Worm (Caenorhabditis elegans) whole organism, young adult: Measurements from ENCODE around the gene C42D8.1.
A peak's percentile ranks its signal among the peaks of the same experiment; 100 is the strongest.

Experiments used
- B0035.1 ChIP-seq: sonication (generic microtip); optimal IDR thresholded peaks from 2 replicates; lab custom pipeline; 2016; ENCODE audit warnings: missing genetic modification characterization, mild to moderate bottlenecking, missing compliant biosample characterization, missing genotype, missing genetic modification reagents
- B0261.1 ChIP-seq: sonication (generic microtip); optimal IDR thresholded peaks from 2 replicates; lab custom pipeline; 2016; ENCODE audit warnings: mild to moderate bottlenecking, missing genetic modification characterization, moderate library complexity, missing compliant biosample characterization
- C17E4.6 ChIP-seq: fragments of 200-800 bp; sonication (Bioruptor generic); IDR thresholded peaks from 2 replicates; pipeline ENCODE4 v1.3.6; 2022; ENCODE audit warnings: missing genetic modification reagents, missing genetic modification characterization, missing compliant biosample characterization
- D2030.7 ChIP-seq: fragments of 200-800 bp; sonication (Bioruptor generic); IDR thresholded peaks from 2 replicates; pipeline ENCODE4 v1.3.6; 2022; ENCODE audit warnings: missing genetic modification reagents, missing genetic modification characterization, missing compliant biosample characterization
- F10E7.11 ChIP-seq: sonication (generic microtip); optimal IDR thresholded peaks from 2 replicates; lab custom pipeline; 2017; ENCODE audit warnings: mild to moderate bottlenecking, missing genetic modification characterization, moderate library complexity, missing compliant biosample characterization
- F33H1.4 ChIP-seq: fragments of 200-800 bp; sonication (Bioruptor generic); IDR thresholded peaks from 2 replicates; pipeline ENCODE4 v1.3.6; 2022; ENCODE audit warnings: missing genetic modification reagents, missing genetic modification characterization, missing compliant biosample characterization
- F39B2.1 ChIP-seq: fragments of 200-800 bp; sonication (Bioruptor generic); IDR thresholded peaks from 2 replicates; pipeline ENCODE4 v1.3.6; 2022; ENCODE audit warnings: missing genetic modification reagents, missing genetic modification characterization, missing compliant biosample characterization
- K12H6.12 ChIP-seq: fragments of 200-800 bp; sonication (Bioruptor generic); optimal IDR thresholded peaks from 2 replicates; lab custom pipeline; 2018; ENCODE audit warnings: mild to moderate bottlenecking, missing genetic modification characterization, missing compliant biosample characterization
- T07F8.4 ChIP-seq: sonication (generic microtip); optimal IDR thresholded peaks from 2 replicates; lab custom pipeline; 2016; ENCODE audit warnings: mild to moderate bottlenecking, missing genetic modification characterization, moderate library complexity, missing compliant biosample characterization
- Y56A3A.18 ChIP-seq: fragments of 200-800 bp; sonication (Bioruptor generic); IDR thresholded peaks from 2 replicates; pipeline ENCODE4 v1.3.6; 2022; ENCODE audit warnings: missing genetic modification reagents, missing genetic modification characterization, missing compliant biosample characterization
- Y95B8A.8 ChIP-seq: fragments of 200-800 bp; sonication (Bioruptor generic); IDR thresholded peaks from 2 replicates; pipeline ENCODE4 v1.3.6; 2022; ENCODE audit warnings: missing genetic modification reagents, missing genetic modification characterization, missing compliant biosample characterization
- akir-1 ChIP-seq: fragments of 200-800 bp; sonication (Bioruptor generic); optimal IDR thresholded peaks from 2 replicates; lab custom pipeline; 2018; ENCODE audit warnings: mild to moderate bottlenecking, missing genetic modification characterization, moderate library complexity, missing compliant biosample characterization
- attf-3 ChIP-seq: fragments of 200-800 bp; sonication (Bioruptor generic); conservative IDR thresholded peaks from 2 replicates; pipeline ENCODE4 v1.3.6; 2022; ENCODE audit warnings: missing genetic modification reagents, missing genetic modification characterization, missing compliant biosample characterization
- attf-6 ChIP-seq: fragments of 200-800 bp; sonication (Bioruptor generic); IDR thresholded peaks from 2 replicates; pipeline ENCODE4 v1.3.6; 2022; ENCODE audit warnings: missing genetic modification reagents, missing genetic modification characterization, missing compliant biosample characterization
- bed-1 ChIP-seq: fragments of 200-800 bp; sonication (Bioruptor generic); IDR thresholded peaks from 2 replicates; pipeline ENCODE4 v1.3.6; 2022; ENCODE audit warnings: missing genetic modification reagents, missing genetic modification characterization, missing compliant biosample characterization
- ccch-3 ChIP-seq: fragments of 200-800 bp; sonication (Bioruptor generic); optimal IDR thresholded peaks from 2 replicates; lab custom pipeline; 2018; ENCODE audit warnings: mild to moderate bottlenecking, missing genetic modification characterization, missing compliant biosample characterization
- ceh-100 ChIP-seq: fragments of 200-800 bp; sonication (Bioruptor generic); IDR thresholded peaks from 2 replicates; pipeline ENCODE4 v1.3.6; 2022; ENCODE audit warnings: missing genetic modification reagents, missing genetic modification characterization, missing compliant biosample characterization
- ceh-27 ChIP-seq: fragments of 200-800 bp; sonication (Bioruptor generic); optimal IDR thresholded peaks from 2 replicates; lab custom pipeline; 2018; ENCODE audit warnings: mild to moderate bottlenecking, missing genetic modification characterization, moderate library complexity, missing compliant biosample characterization
- ets-4 ChIP-seq: fragments of 200-800 bp; sonication (Bioruptor generic); optimal IDR thresholded peaks from 2 replicates; lab custom pipeline; 2018; ENCODE audit warnings: mild to moderate bottlenecking, missing genetic modification characterization, missing compliant biosample characterization
- hlh-12 ChIP-seq: sonication (generic microtip); optimal IDR thresholded peaks from 2 replicates; lab custom pipeline; 2016; ENCODE audit warnings: missing genetic modification characterization, missing compliant biosample characterization
- hrde-1 ChIP-seq: sonication (generic microtip); optimal IDR thresholded peaks from 2 replicates; lab custom pipeline; 2016; ENCODE audit warnings: missing genetic modification characterization, mild to moderate bottlenecking, missing compliant biosample characterization, moderate library complexity, missing genotype, missing genetic modification reagents, borderline replicate concordance
- let-526 ChIP-seq: fragments of 200-800 bp; sonication (Bioruptor generic); IDR thresholded peaks from 2 replicates; pipeline ENCODE4 v1.3.6; 2022; ENCODE audit warnings: missing genetic modification reagents, missing genetic modification characterization, missing compliant biosample characterization
- lin-26 ChIP-seq: fragments of 200-800 bp; sonication (Bioruptor generic); IDR thresholded peaks from 2 replicates; pipeline ENCODE4 v1.3.6; 2022; ENCODE audit warnings: missing genetic modification reagents, missing genetic modification characterization, missing compliant biosample characterization
- lin-54 ChIP-seq: fragments of 200-800 bp; sonication (Bioruptor generic); optimal IDR thresholded peaks from 2 replicates; lab custom pipeline; 2018; ENCODE audit warnings: mild to moderate bottlenecking, missing genetic modification characterization, missing compliant biosample characterization
- lsl-1 ChIP-seq: fragments of 200-800 bp; sonication (Bioruptor generic); optimal IDR thresholded peaks from 2 replicates; lab custom pipeline; 2018; ENCODE audit warnings: mild to moderate bottlenecking, missing genetic modification characterization, moderate library complexity, missing compliant biosample characterization
- madf-3 ChIP-seq: fragments of 200-800 bp; sonication (Bioruptor generic); IDR thresholded peaks from 2 replicates; pipeline ENCODE4 v1.3.6; 2022; ENCODE audit warnings: missing genetic modification reagents, missing genetic modification characterization, missing compliant biosample characterization
- mel-28 ChIP-seq: sonication (generic microtip); optimal IDR thresholded peaks from 2 replicates; lab custom pipeline; 2016; ENCODE audit warnings: borderline replicate concordance, mild to moderate bottlenecking, missing genetic modification characterization, missing compliant biosample characterization
- nhr-120 ChIP-seq: fragments of 200-800 bp; sonication (Bioruptor generic); IDR thresholded peaks from 2 replicates; pipeline ENCODE4 v1.3.6; 2022; ENCODE audit warnings: missing genetic modification characterization, missing compliant biosample characterization
- sdz-38 ChIP-seq: sonication (generic microtip); optimal IDR thresholded peaks from 2 replicates; lab custom pipeline; 2016; ENCODE audit warnings: missing genotype, missing genetic modification characterization, missing compliant biosample characterization
- snpc-1.1 ChIP-seq: sonication (generic microtip); optimal IDR thresholded peaks from 2 replicates; lab custom pipeline; 2017; ENCODE audit warnings: missing genetic modification characterization, mild to moderate bottlenecking, missing compliant biosample characterization, antibody characterized with exemption, moderate library complexity, missing genotype, missing genetic modification reagents; ENCODE audit not compliant: insufficient read depth
- sptf-2 ChIP-seq: fragments of 200-800 bp; sonication (Bioruptor generic); optimal IDR thresholded peaks from 2 replicates; lab custom pipeline; 2018; ENCODE audit warnings: mild to moderate bottlenecking, missing genetic modification characterization, missing compliant biosample characterization
- ztf-22 ChIP-seq: fragments of 200-800 bp; sonication (Bioruptor generic); optimal IDR thresholded peaks from 2 replicates; lab custom pipeline; 2018; ENCODE audit warnings: mild to moderate bottlenecking, missing genetic modification characterization, moderate library complexity, missing compliant biosample characterization
- ztf-28 ChIP-seq: fragments of 200-800 bp; sonication (Bioruptor generic); IDR thresholded peaks from 2 replicates; pipeline ENCODE4 v1.3.6; 2022; ENCODE audit warnings: missing genetic modification reagents, missing genetic modification characterization, missing compliant biosample characterization

Gene C42D8.1

DNA sequence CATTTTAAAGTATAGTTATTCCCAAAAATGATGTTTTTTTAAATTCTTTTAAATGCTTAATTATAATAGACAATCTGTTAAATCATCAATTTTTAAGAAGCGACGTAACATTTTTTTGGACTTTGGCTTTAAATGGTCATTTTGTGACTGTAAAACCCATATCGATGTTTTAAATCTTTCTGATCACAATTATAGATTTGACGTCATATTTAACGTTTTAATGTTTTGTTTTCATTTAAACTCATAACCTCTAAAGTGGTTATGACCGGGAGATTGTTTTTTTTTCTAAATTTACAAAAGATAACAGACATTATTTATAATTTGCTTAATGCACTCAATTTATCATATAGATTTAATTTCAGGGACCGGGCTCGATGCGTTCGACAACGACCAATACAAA lies 2.6 kb downstream of the C42D8.1 start:
- TF ChIP-seq ztf-22 (no peak), let-526 (GFP tag; lab: Robert Waterston, UW) (no peak), T07F8.4 (tag; lab: Kevin White, UChicago) (no peak), B0261.1 (tag; lab: Kevin White, UChicago) (no peak), attf-6 (GFP tag; lab: Robert Waterston, UW) (no peak), bed-1 (no peak), nhr-120 (GFP tag; lab: Robert Waterston, UW) (no peak), hlh-12 (tag; lab: Kevin White, UChicago) (no peak), K12H6.12 (tag; lab: Kevin White, UChicago) (no peak), D2030.7 (GFP tag; lab: Robert Waterston, UW) (no peak), hrde-1 (no peak), ceh-100 (no peak), lin-26 (GFP tag; lab: Robert Waterston, UW) (no peak)

DNA sequence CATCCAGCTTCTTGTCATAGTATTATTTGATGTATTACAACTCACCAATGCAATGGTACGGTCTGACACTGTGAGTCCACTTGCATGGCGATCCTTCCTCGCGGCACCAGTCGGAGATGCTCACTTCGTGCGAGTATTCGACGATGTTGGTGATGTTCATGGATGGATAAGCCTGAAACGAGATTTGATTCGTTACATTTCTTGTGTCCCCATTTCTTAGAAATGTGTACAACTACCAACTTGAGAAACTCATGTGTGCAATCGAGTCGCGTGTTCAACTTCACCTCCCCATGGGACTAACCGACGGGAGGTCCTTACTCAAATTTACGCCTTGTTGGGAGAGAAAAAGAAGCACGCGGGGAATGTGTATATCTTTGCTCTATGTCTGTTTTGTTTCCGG lies 6.2 kb downstream of the C42D8.1 start:
- TF ChIP-seq ztf-28 (GFP tag; lab: Robert Waterston, UW) (no peak), lin-54 (GFP tag; lab: Kevin White, UChicago) (no peak), sdz-38 (tag; lab: Kevin White, UChicago) (no peak), snpc-1.1 (tag; lab: Kevin White, UChicago) (no peak), Y56A3A.18 (GFP tag; lab: Robert Waterston, UW) (no peak), Y95B8A.8 (GFP tag; lab: Robert Waterston, UW) (no peak), ccch-3 (GFP tag; lab: Kevin White, UChicago) (no peak), B0261.1 (tag; lab: Kevin White, UChicago) (no peak), C17E4.6 (GFP tag; lab: Robert Waterston, UW) (no peak), sptf-2 (GFP tag; lab: Kevin White, UChicago) (no peak), F33H1.4 (GFP tag; lab: Robert Waterston, UW) (no peak), let-526 (GFP tag; lab: Robert Waterston, UW) (no peak), F39B2.1 (GFP tag; lab: Robert Waterston, UW) (no peak), lsl-1 (GFP tag; lab: Kevin White, UChicago) (no peak), mel-28 (tag; lab: Kevin White, UChicago) (no peak), madf-3 (GFP tag; lab: Robert Waterston, UW) (no peak)

DNA sequence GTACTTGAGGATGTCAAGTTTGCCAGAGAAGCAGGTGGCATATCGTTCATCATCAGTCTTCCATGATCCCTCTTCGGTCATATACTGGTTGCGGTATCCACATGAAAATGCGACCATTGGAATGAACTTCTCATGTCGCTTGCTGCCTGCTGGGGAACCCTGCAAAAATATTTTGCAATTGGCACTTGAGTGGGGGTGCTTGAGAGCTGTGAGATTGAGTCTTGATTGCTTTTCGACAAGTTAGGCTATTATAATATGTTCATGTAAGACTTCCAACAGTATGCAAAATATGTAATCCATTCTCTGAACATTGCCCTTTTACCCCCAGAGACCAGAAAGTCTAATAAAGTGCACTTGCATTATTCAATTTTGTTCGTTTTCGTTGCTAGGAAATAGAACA lies 6.9 kb downstream of the C42D8.1 start:
- no peak for TF ChIP-seq F10E7.11
- TF ChIP-seq attf-3 (GFP tag; lab: Robert Waterston, UW), result no peak
- TF ChIP-seq ceh-27 (GFP tag; lab: Kevin White, UChicago), result peak; percentile 55
- no peak for TF ChIP-seq K12H6.12 (tag; lab: Kevin White, UChicago)
- TF ChIP-seq B0035.1 (tag; lab: Kevin White, UChicago), result no peak
- TF ChIP-seq madf-3 (GFP tag; lab: Robert Waterston, UW), result 0 out of 2 replicates have a peak, but pooled peaks have one; percentile 71
- TF ChIP-seq akir-1 (GFP tag; lab: Kevin White, UChicago), result no peak
- peak; percentile 50 for TF ChIP-seq ets-4 (GFP tag; lab: Kevin White, UChicago)
- no peak for TF ChIP-seq Y56A3A.18 (GFP tag; lab: Robert Waterston, UW)
